Fruit fly (Drosophila melanogaster): Measurements from ENCODE around the gene Svil.

The Svil gene

DNA sequence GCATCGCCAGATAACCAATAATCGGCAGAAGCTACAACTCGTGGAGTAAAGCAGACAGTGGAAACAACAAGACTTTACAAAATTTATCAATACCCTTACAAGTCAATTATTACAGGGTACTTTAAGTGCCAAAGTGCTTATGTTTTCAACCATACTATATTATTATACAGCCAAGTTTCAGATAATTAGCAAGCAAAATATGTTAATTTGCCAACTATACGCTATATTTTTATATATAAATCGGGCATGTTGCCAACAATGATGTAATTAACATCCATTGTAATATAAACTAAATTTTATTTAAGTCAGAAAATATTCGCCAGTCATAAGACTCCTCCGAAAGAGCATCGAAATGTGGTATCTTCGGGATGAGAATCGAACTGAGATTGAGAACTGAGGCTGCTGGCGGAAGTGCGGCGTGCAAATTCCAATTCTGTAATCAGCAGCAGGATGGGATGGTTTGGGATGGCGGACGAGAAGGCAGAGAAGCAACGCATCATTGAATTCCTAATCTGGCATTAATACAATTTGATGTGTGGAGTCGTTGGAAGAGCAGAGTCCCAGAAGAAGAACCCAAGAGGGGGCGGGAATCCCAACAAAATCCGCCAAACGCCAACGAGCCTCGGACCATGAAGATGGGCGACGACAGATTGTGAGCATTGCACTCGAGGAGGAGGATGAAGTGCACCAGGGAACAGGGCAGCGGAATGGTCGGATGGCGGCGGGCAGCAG lies 155.7 kb downstream of the Svil start:
- TF ChIP-seq Smox (GFP tag; optimal IDR thresholded peaks at IDR 0.05) (peak; percentile 10), svp (GFP tag) (peak; percentile 94), spab (GFP tag; optimal IDR thresholded peaks at IDR 0.05) (peak; percentile 60), CG6276 (GFP tag; optimal IDR thresholded peaks at IDR 0.05) (peak; percentile 55), Hr4 (GFP tag; optimal IDR thresholded peaks at IDR 0.05) (peak; percentile 38), Sox102F (GFP tag; optimal IDR thresholded peaks at IDR 0.05) (peak; percentile 24), CG1621 (tag; optimal IDR thresholded peaks at IDR 0.05) (no peak), pdm3 (GFP tag; optimal IDR thresholded peaks at IDR 0.05) (peak; percentile 20), CG3032 (tag; optimal IDR thresholded peaks at IDR 0.05) (peak; percentile 44), dsx (GFP tag; optimal IDR thresholded peaks at IDR 0.05; ENCODE audit: poor library complexity, severe bottlenecking) (peak; percentile 46), Gug (GFP tag; IDR thresholded peaks at IDR 0.05) (no peak), CG10631 (GFP tag; optimal IDR thresholded peaks at IDR 0.05) (peak; percentile 16), achi (GFP tag; optimal IDR thresholded peaks at IDR 0.05) (no peak), CG10669 (GFP tag; optimal IDR thresholded peaks at IDR 0.05) (peak; percentile 66), Eip78C (GFP tag) (peak; percentile 83), net (GFP tag; optimal IDR thresholded peaks at IDR 0.05) (no peak), CG7368 (GFP tag; optimal IDR thresholded peaks at IDR 0.05) (no peak), eg (GFP tag; IDR thresholded peaks at IDR 0.05) (0 out of 3 replicates have a peak, but pooled peaks have one; percentile 14), acj6 (GFP tag; optimal IDR thresholded peaks at IDR 0.05) (no peak), Eip93F (GFP tag; optimal IDR thresholded peaks at IDR 0.05) (no peak), dac (GFP tag; optimal IDR thresholded peaks at IDR 0.05) (no peak), Met (GFP tag; optimal IDR thresholded peaks at IDR 0.05) (peak; percentile 48), CG16779 (tag; optimal IDR thresholded peaks at IDR 0.05) (no peak), esn (GFP tag; optimal IDR thresholded peaks at IDR 0.05) (peak; percentile 16), lz (GFP tag; optimal IDR thresholded peaks at IDR 0.05) (peak; percentile 33), ss (GFP tag; optimal IDR thresholded peaks at IDR 0.05) (peak; percentile 18 to 46), Blimp-1 (GFP tag; optimal IDR thresholded peaks at IDR 0.05) (peak; percentile 14), Sox15 (GFP tag; optimal IDR thresholded peaks at IDR 0.05) (no peak), CG11902 (GFP tag; optimal IDR thresholded peaks at IDR 0.05) (no peak), cyc (GFP tag; optimal IDR thresholded peaks at IDR 0.05) (peak; percentile 36), CG32006 (GFP tag; optimal IDR thresholded peaks at IDR 0.05) (peak; percentile 51), fd59A (GFP tag; optimal IDR thresholded peaks at IDR 0.05) (no peak), Lpt (GFP tag; optimal IDR thresholded peaks at IDR 0.05) (no peak), CG3919 (GFP tag; optimal IDR thresholded peaks at IDR 0.05) (peak; percentile 39), CG11294 (GFP tag; IDR thresholded peaks at IDR 0.05) (no peak), topi (GFP tag; optimal IDR thresholded peaks at IDR 0.05) (peak; percentile 51), CG34406 (GFP tag; optimal IDR thresholded peaks at IDR 0.05) (no peak), Sox14 (GFP tag; optimal IDR thresholded peaks at IDR 0.05) (peak; percentile 14), Ets96B (tag; optimal IDR thresholded peaks at IDR 0.05) (peak; percentile 56), CG6808 (GFP tag; optimal IDR thresholded peaks at IDR 0.05) (peak; percentile 46), CG4318 (GFP tag; optimal IDR thresholded peaks at IDR 0.05) (peak; percentile 45), CG8119 (GFP tag; IDR thresholded peaks at IDR 0.05) (peak; percentile 26; the same call in 1 of the 3 replicates), CG6163 (GFP tag; IDR thresholded peaks at IDR 0.05) (no peak), OdsH (GFP tag; optimal IDR thresholded peaks at IDR 0.05) (peak; percentile 23)
